Worm (Caenorhabditis elegans): ENCODE results near the gene sph-1.
A peak's percentile ranks its signal among the peaks of the same experiment; 100 is the strongest.

The sph-1 gene

ce11 chrIV:8133536-8133935 lies at the start of gene sph-1:
sph-1 (minus strand) TSS chrIV:8133558.
- TF ChIP-seq dao-5 (tag; optimal IDR thresholded peaks at IDR 0.05) (no peak), him-1 (tag; optimal IDR thresholded peaks at IDR 0.05) (no peak), W03F9.2 (tag; optimal IDR thresholded peaks at IDR 0.05) (peak; percentile 44)

DNA sequence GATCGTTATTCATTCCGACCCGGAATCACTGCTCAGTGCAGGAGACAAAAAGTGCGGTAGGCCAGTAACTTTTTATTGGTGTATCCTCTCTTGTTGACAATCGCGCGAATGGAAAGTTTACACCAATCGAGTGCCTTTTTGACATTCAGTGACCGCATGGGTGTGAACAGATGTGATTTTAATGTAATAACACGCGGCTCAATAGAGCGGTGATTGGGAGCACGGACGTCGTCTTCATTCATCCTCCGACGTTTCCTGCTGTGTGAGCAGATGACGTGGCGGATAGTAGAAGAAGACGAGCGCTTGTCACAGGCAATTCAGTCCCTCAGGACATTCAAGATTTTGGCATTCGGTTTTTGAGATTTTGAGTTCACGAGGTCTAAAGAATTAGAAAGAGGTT lies 49.2 kb upstream of the sph-1 start:
- TF ChIP-seq dao-5 (tag; optimal IDR thresholded peaks at IDR 0.05) (no peak), W03F9.2 (tag; optimal IDR thresholded peaks at IDR 0.05) (no peak)

ce11 chrIV:8181404-8181803 lies 48.0 kb upstream of the sph-1 start:
- no peak for TF ChIP-seq W03F9.2 (tag; optimal IDR thresholded peaks at IDR 0.05)
- TF ChIP-seq him-1 (tag; optimal IDR thresholded peaks at IDR 0.05): no peak
- no peak for TF ChIP-seq dao-5 (tag; optimal IDR thresholded peaks at IDR 0.05)

- TF ChIP-seq W03F9.2 (tag; optimal IDR thresholded peaks at IDR 0.05) (no peak), dao-5 (tag; optimal IDR thresholded peaks at IDR 0.05) (no peak), him-1 (tag; optimal IDR thresholded peaks at IDR 0.05) (no peak)
These were observed 42.6 kb upstream of the sph-1 start, which contains the start of gene pct-1 for ce11 chrIV:8175686-8176532. pct-1 (plus strand) TSS chrIV:8176482.

ce11 chrIV:8174792-8175191 lies 41.4 kb upstream of the sph-1 start:
- TF ChIP-seq W03F9.2 (tag; optimal IDR thresholded peaks at IDR 0.05) (no peak), dao-5 (tag; optimal IDR thresholded peaks at IDR 0.05) (no peak), him-1 (tag; optimal IDR thresholded peaks at IDR 0.05) (no peak)

DNA sequence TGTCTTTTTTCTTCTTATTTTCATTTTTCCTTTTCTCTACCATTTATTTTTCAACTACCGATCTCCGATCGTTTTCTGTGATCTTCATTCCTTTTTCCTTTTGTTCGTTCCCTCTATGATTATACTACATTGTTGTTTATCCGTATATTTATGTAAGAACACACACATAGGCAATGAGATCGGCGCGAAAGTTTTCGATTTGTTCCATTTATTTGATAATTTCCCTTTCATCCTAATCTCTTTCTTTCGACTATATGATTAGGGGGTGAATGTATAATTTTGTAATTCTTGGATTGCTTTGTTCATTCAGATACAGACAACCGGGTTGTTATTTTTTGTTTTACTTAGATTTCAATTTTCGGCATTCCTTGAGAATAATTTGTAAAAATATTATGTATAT lies 40.3 kb upstream of the sph-1 start:
- TF ChIP-seq him-1 (tag; optimal IDR thresholded peaks at IDR 0.05): no peak
- TF ChIP-seq dao-5 (tag; optimal IDR thresholded peaks at IDR 0.05): no peak
- TF ChIP-seq W03F9.2 (tag; optimal IDR thresholded peaks at IDR 0.05): no peak

- TF ChIP-seq W03F9.2 (tag; optimal IDR thresholded peaks at IDR 0.05): no peak
- no peak for TF ChIP-seq him-1 (tag; optimal IDR thresholded peaks at IDR 0.05)
- no peak for TF ChIP-seq dao-5 (tag; optimal IDR thresholded peaks at IDR 0.05)
These were observed 38.0 kb upstream of the sph-1 start for ce11 chrIV:8171376-8171775.

ce11 chrIV:8170264-8170663 lies 36.9 kb upstream of the sph-1 start:
- no peak for TF ChIP-seq W03F9.2 (tag; optimal IDR thresholded peaks at IDR 0.05)
- no peak for TF ChIP-seq dao-5 (tag; optimal IDR thresholded peaks at IDR 0.05)

DNA sequence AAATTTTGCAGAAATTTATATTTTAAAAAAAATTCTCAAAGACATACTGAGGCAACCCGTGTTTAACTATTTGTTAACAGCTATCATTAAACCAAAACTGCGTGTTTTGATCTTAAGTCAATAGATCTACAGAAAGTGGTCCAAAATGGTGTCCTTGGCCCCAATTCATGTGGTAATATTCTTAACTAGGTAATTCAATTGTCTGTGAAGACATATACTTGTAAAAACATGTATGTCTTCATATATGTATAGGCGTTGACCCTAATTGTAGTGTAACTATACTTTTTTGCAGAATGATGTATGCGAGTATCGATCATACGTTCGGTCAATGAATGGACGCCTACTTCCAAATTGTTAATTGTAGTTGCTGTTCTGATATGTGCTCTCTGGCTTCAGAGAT lies 36.3 kb upstream of the sph-1 start, which contains the start of gene C07G1.15:
Gene C07G1.15, plus strand, starts transcription at position 301 of the 400 bp plus-strand sequence.
- TF ChIP-seq W03F9.2 (tag; optimal IDR thresholded peaks at IDR 0.05) (no peak), him-1 (tag; optimal IDR thresholded peaks at IDR 0.05) (no peak), dao-5 (tag; optimal IDR thresholded peaks at IDR 0.05) (no peak)

DNA sequence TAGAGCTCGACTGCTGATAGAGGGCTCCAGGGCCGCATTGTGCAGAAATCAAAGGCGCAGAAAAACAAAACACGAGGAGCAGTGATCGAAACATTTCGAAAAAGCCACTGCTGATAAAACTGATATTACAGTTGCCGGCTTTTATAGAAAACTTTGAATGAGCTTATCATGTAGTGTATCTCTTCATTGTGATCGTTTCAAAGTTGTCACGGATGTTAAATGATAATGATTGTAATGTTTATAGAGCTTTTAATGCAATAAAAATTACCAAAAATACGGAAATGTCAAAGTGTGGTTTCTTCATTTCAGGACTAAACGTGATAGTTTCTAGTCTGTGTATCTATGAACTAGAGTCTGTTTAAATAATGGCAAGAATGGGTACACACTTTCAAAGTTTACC lies 35.3 kb upstream of the sph-1 start, which contains the start of gene clec-52:
Gene clec-52, minus strand, starts transcription at position 101 of the 400 bp plus-strand sequence.
- no peak for TF ChIP-seq W03F9.2 (tag; optimal IDR thresholded peaks at IDR 0.05)
- TF ChIP-seq dao-5 (tag; optimal IDR thresholded peaks at IDR 0.05): no peak

- TF ChIP-seq him-1 (tag; optimal IDR thresholded peaks at IDR 0.05) (no peak), W03F9.2 (tag; optimal IDR thresholded peaks at IDR 0.05) (no peak), dao-5 (tag; optimal IDR thresholded peaks at IDR 0.05) (no peak)
These were observed 32.6 kb upstream of the sph-1 start, which contains the start of gene B0218.7 for ce11 chrIV:8165950-8166349. B0218.7 (minus strand) TSS chrIV:8166050.

ce11 chrIV:8164515-8164914 lies 31.2 kb upstream of the sph-1 start:
- TF ChIP-seq W03F9.2 (tag; optimal IDR thresholded peaks at IDR 0.05): no peak
- TF ChIP-seq him-1 (tag; optimal IDR thresholded peaks at IDR 0.05): no peak
- TF ChIP-seq dao-5 (tag; optimal IDR thresholded peaks at IDR 0.05): no peak

ce11 chrIV:8163687-8164086 lies 30.3 kb upstream of the sph-1 start, which contains the start of gene clec-51:
clec-51 (minus strand) TSS chrIV:8163800.
- TF ChIP-seq W03F9.2 (tag; optimal IDR thresholded peaks at IDR 0.05) (no peak), dao-5 (tag; optimal IDR thresholded peaks at IDR 0.05) (no peak), him-1 (tag; optimal IDR thresholded peaks at IDR 0.05) (no peak)

DNA sequence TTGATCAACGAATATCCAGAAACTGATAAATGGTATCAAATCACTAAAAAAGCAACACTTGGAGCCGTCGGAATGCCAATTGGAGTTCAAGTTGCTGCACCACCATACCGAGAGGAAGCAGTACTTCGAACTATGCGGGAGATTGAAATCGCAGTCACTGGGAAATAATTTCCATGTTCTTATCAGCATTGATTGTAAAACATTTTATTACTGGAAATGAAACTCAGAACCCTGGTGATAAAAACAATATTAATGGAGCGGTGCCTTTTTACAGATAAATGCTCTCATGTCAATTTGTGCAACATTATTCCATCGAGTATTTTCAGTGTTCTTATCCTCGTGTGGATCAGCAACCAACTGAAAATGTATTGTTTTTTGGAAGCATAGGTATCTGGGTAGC lies 28.4 kb upstream of the sph-1 start:
- TF ChIP-seq dao-5 (tag; optimal IDR thresholded peaks at IDR 0.05): no peak
- no peak for TF ChIP-seq him-1 (tag; optimal IDR thresholded peaks at IDR 0.05)
- no peak for TF ChIP-seq W03F9.2 (tag; optimal IDR thresholded peaks at IDR 0.05)

- TF ChIP-seq dao-5 (tag; optimal IDR thresholded peaks at IDR 0.05) (no peak), him-1 (tag; optimal IDR thresholded peaks at IDR 0.05) (no peak)
These were observed 26.6 kb upstream of the sph-1 start for ce11 chrIV:8159995-8160394.
